Worm (Caenorhabditis elegans): ENCODE results near the gene nhr-116.

Gene nhr-116

ce11 chrV:16911934-16912333 is at the start of gene nhr-116:
TSS of gene nhr-116 (plus strand) at chrV:16912234.
- TF ChIP-seq unc-120 (tag; optimal IDR thresholded peaks at IDR 0.05; ENCODE audit: poor library complexity, severe bottlenecking) = no peak
- no peak for TF ChIP-seq lsy-2 (tag; optimal IDR thresholded peaks at IDR 0.05)
- no peak for TF ChIP-seq ceh-43 (GFP tag; optimal IDR thresholded peaks at IDR 0.05)
- TF ChIP-seq nhr-28 (tag; optimal IDR thresholded peaks at IDR 0.05) = no peak
- no peak for TF ChIP-seq sptf-1 (tag; optimal IDR thresholded peaks at IDR 0.05)
- TF ChIP-seq nhr-76 (tag; optimal IDR thresholded peaks at IDR 0.05) = no peak
- no peak for TF ChIP-seq zip-8 (tag; optimal IDR thresholded peaks at IDR 0.05)
- TF ChIP-seq lin-13 (tag; optimal IDR thresholded peaks at IDR 0.05) = no peak
- TF ChIP-seq ztf-11 (tag; optimal IDR thresholded peaks at IDR 0.05) = no peak
- TF ChIP-seq ceh-39 (tag; optimal IDR thresholded peaks at IDR 0.05) = no peak
- TF ChIP-seq drap-1 (GFP tag; optimal IDR thresholded peaks at IDR 0.05) = no peak
- TF ChIP-seq cnd-1 (tag; optimal IDR thresholded peaks at IDR 0.05) = no peak
- TF ChIP-seq pha-4 (tag; optimal IDR thresholded peaks at IDR 0.05) = no peak
- no peak for TF ChIP-seq nhr-2 (tag; optimal IDR thresholded peaks at IDR 0.05)
- TF ChIP-seq mab-5 (tag; optimal IDR thresholded peaks at IDR 0.05) = no peak
- no peak for TF ChIP-seq flh-1 (GFP tag; optimal IDR thresholded peaks at IDR 0.05)
- TF ChIP-seq snpc-4 (tag; optimal IDR thresholded peaks at IDR 0.05) = no peak
- TF ChIP-seq tbx-8 (GFP tag; optimal IDR thresholded peaks at IDR 0.05) = no peak
- no peak for TF ChIP-seq mep-1 (tag; optimal IDR thresholded peaks at IDR 0.05)
- TF ChIP-seq elt-1 (tag; optimal IDR thresholded peaks at IDR 0.05; ENCODE audit: borderline replicate concordance, insufficient read depth) = no peak

ce11 chrV:16865404-16865803 is 46.6 kb upstream of the nhr-116 start, which contains the start of gene clec-28:
TSS of gene clec-28 (plus strand) at chrV:16865704.
- TF ChIP-seq cnd-1 (tag; optimal IDR thresholded peaks at IDR 0.05) (no peak), snpc-4 (tag; optimal IDR thresholded peaks at IDR 0.05) (no peak), mab-5 (tag; optimal IDR thresholded peaks at IDR 0.05) (no peak), zip-8 (tag; optimal IDR thresholded peaks at IDR 0.05) (no peak), unc-120 (tag; optimal IDR thresholded peaks at IDR 0.05; ENCODE audit: poor library complexity, severe bottlenecking) (no peak), nhr-12 (tag; optimal IDR thresholded peaks at IDR 0.05) (no peak), bed-3 (GFP tag; optimal IDR thresholded peaks at IDR 0.05) (no peak), elt-1 (tag; optimal IDR thresholded peaks at IDR 0.05; ENCODE audit: borderline replicate concordance, insufficient read depth) (no peak), nhr-76 (tag; optimal IDR thresholded peaks at IDR 0.05) (no peak), sptf-1 (tag; optimal IDR thresholded peaks at IDR 0.05) (no peak), ceh-39 (tag; optimal IDR thresholded peaks at IDR 0.05) (no peak), ceh-83 (GFP tag; optimal IDR thresholded peaks at IDR 0.05) (no peak), ham-2 (GFP tag; optimal IDR thresholded peaks at IDR 0.05) (no peak), tbx-8 (GFP tag; optimal IDR thresholded peaks at IDR 0.05) (no peak), drap-1 (GFP tag; optimal IDR thresholded peaks at IDR 0.05) (no peak), nhr-28 (tag; optimal IDR thresholded peaks at IDR 0.05) (no peak), lin-13 (tag; optimal IDR thresholded peaks at IDR 0.05) (no peak), elt-3 (tag; optimal IDR thresholded peaks at IDR 0.05) (no peak), mls-2 (tag; optimal IDR thresholded peaks at IDR 0.05) (no peak), nhr-237 (tag; optimal IDR thresholded peaks at IDR 0.05) (no peak)

- TF ChIP-seq pha-4 (tag; optimal IDR thresholded peaks at IDR 0.05) (no peak), tbx-8 (GFP tag; optimal IDR thresholded peaks at IDR 0.05) (no peak), M03D4.4 (tag; optimal IDR thresholded peaks at IDR 0.05) (no peak), nhr-12 (tag; optimal IDR thresholded peaks at IDR 0.05) (no peak), sem-2 (GFP tag; optimal IDR thresholded peaks at IDR 0.05) (no peak), mep-1 (tag; optimal IDR thresholded peaks at IDR 0.05) (no peak), lin-13 (tag; optimal IDR thresholded peaks at IDR 0.05) (no peak), ztf-11 (tag; optimal IDR thresholded peaks at IDR 0.05) (no peak), zip-8 (tag; optimal IDR thresholded peaks at IDR 0.05) (no peak), lin-32 (GFP tag; optimal IDR thresholded peaks at IDR 0.05) (no peak), cnd-1 (tag; optimal IDR thresholded peaks at IDR 0.05) (no peak), drap-1 (GFP tag; optimal IDR thresholded peaks at IDR 0.05) (no peak)
Observed at ce11 chrV:16869740-16870139, 42.3 kb upstream of the nhr-116 start, which contains the start of gene clec-33. TSS of gene clec-33 (minus strand) at chrV:16869840.

- TF ChIP-seq pha-4 (tag; optimal IDR thresholded peaks at IDR 0.05) (no peak), nhr-76 (tag; optimal IDR thresholded peaks at IDR 0.05) (no peak), cnd-1 (tag; optimal IDR thresholded peaks at IDR 0.05) (no peak)
Observed at ce11 chrV:16871387-16871786, 40.6 kb upstream of the nhr-116 start, which contains the start of gene thn-4. TSS of gene thn-4 (minus strand) at chrV:16871487.

- TF ChIP-seq mab-5 (tag; optimal IDR thresholded peaks at IDR 0.05) (no peak), bed-3 (GFP tag; optimal IDR thresholded peaks at IDR 0.05) (no peak), blmp-1 (tag; optimal IDR thresholded peaks at IDR 0.05) (no peak), drap-1 (GFP tag; optimal IDR thresholded peaks at IDR 0.05) (no peak), nhr-12 (tag; optimal IDR thresholded peaks at IDR 0.05) (no peak), tbx-8 (GFP tag; optimal IDR thresholded peaks at IDR 0.05) (no peak), cnd-1 (tag; optimal IDR thresholded peaks at IDR 0.05) (no peak), sptf-1 (tag; optimal IDR thresholded peaks at IDR 0.05) (no peak), hlh-1 (tag; optimal IDR thresholded peaks at IDR 0.05) (no peak), lsy-2 (tag; optimal IDR thresholded peaks at IDR 0.05) (no peak), unc-62 (GFP tag; optimal IDR thresholded peaks at IDR 0.05) (no peak)
Observed at ce11 chrV:16873642-16874041, 38.4 kb upstream of the nhr-116 start, which contains the start of gene srw-23. TSS of gene srw-23 (plus strand) at chrV:16873942.

All from whole organism, mixed stage, embryonic.